Fruit fly (Drosophila melanogaster) whole organism, embryonic: ENCODE results near the gene CG43318.

Source experiments
- CG10274 ChIP-seq: fragments of 200-800 bp; sonication (Bioruptor generic); optimal IDR thresholded peaks from 3 replicates; lab custom pipeline; 2017; ENCODE audit warnings: missing biosample characterization, mild to moderate bottlenecking, missing genetic modification characterization
- CG15011 ChIP-seq: fragments of 200-800 bp; sonication (Bioruptor generic); optimal IDR thresholded peaks from 3 replicates; lab custom pipeline; 2018; ENCODE audit warnings: missing biosample characterization, mild to moderate bottlenecking, missing genetic modification characterization
- CG17328 ChIP-seq: fragments of 200-800 bp; sonication (Bioruptor generic); IDR thresholded peaks from 2 replicates; pipeline ENCODE4 v1.3.6; 2022; ENCODE audit warnings: missing biosample characterization, missing genetic modification characterization
- Fer1 ChIP-seq: fragments of 200-800 bp; sonication (Bioruptor generic); optimal IDR thresholded peaks from 2 replicates; lab custom pipeline; 2017; ENCODE audit warnings: missing biosample characterization, mild to moderate bottlenecking, missing genetic modification characterization
- Taf1 ChIP-seq: fragments of 200-800 bp; sonication (Bioruptor generic); IDR thresholded peaks from 2 replicates; pipeline ENCODE4 v1.3.6; 2022; ENCODE audit warnings: missing biosample characterization, missing genetic modification characterization
- caup ChIP-seq: fragments of 200-800 bp; sonication (Bioruptor generic); optimal IDR thresholded peaks from 3 replicates; lab custom pipeline; 2017; ENCODE audit warnings: missing biosample characterization, mild to moderate bottlenecking, missing genetic modification characterization, moderate library complexity; ENCODE audit not compliant: severe bottlenecking
- gt ChIP-seq: fragments of 200-800 bp; sonication (Bioruptor generic); IDR thresholded peaks from 2 replicates; pipeline ENCODE4 v1.3.6; 2022; ENCODE audit warnings: missing biosample characterization, missing genetic modification characterization
- inv ChIP-seq: fragments of 200-800 bp; sonication (Bioruptor generic); IDR thresholded peaks from 2 replicates; pipeline ENCODE4 v1.3.6; 2022; ENCODE audit warnings: missing biosample characterization, missing genetic modification characterization; ENCODE audit not compliant: partially characterized antibody
- kay ChIP-seq: fragments of 200-800 bp; sonication (Bioruptor generic); optimal IDR thresholded peaks from 2 replicates; lab custom pipeline; 2016; ENCODE audit warnings: missing biosample characterization, missing genetic modification characterization
- klu ChIP-seq: fragments of 200-800 bp; sonication (Bioruptor generic); IDR thresholded peaks from 2 replicates; pipeline ENCODE4 v1.3.6; 2022; ENCODE audit warnings: missing biosample characterization, missing genetic modification characterization
- trem ChIP-seq: fragments of 200-800 bp; optimal IDR thresholded peaks from 3 replicates; lab custom pipeline; 2019; ENCODE audit warnings: missing biosample characterization, mild to moderate bottlenecking, missing genetic modification characterization, moderate library complexity
- zen ChIP-seq: fragments of 200-800 bp; sonication (Bioruptor generic); optimal IDR thresholded peaks from 3 replicates; lab custom pipeline; 2018; ENCODE audit warnings: missing biosample characterization, mild to moderate bottlenecking, missing genetic modification characterization, moderate library complexity

DNA sequence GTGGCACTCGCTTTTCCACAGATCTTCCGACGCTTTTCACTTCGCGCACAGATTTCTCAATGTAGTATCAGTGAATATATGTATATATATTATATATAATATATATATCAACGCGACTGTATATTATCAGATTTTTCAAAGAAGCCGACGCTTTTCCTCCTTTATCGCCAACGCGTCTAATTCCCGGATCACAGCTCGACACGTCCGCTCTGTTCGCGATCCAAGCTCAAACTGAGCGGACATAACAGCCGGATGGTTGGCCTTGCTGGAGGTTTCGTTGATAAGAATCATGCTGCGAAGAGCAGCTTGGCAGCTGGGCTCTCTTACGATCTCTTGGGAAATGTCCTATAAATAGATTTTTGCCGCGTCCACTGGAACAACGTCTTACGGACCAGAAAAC is 20.1 kb upstream of the CG43318 start, which contains the start of gene cv-d:
- TF ChIP-seq gt (GFP tag; lab: Robert Waterston, UW) (no peak), zen (tag; lab: Kevin White, UChicago) (no peak), klu (GFP tag; lab: Robert Waterston, UW) (no peak), inv (no peak), kay (no peak), CG10274 (no peak), Fer1 (GFP tag; lab: Kevin White, UChicago) (no peak), CG15011 (GFP tag; lab: Kevin White, UChicago) (no peak), caup (GFP tag; lab: Kevin White, UChicago) (no peak), Taf1 (GFP tag; lab: Robert Waterston, UW) (no peak), CG17328 (GFP tag; lab: Robert Waterston, UW) (no peak), trem (no peak)
